Worm (Caenorhabditis elegans): ENCODE results near the gene F27E5.3.

F27E5.3 gene

ce11 chrII:10127389-10127788 lies 16.6 kb downstream of the F27E5.3 start, which contains the start of gene F27E5.8:
F27E5.8 (minus strand) TSS chrII:10127489.
- TF ChIP-seq ets-7 (tag; optimal IDR thresholded peaks at IDR 0.05) (no peak), scrt-1 (GFP tag; IDR thresholded peaks at IDR 0.05) (no peak), hmbx-1 (tag; optimal IDR thresholded peaks at IDR 0.05) (no peak), aly-1 (tag; optimal IDR thresholded peaks at IDR 0.05) (no peak), hnd-1 (tag; optimal IDR thresholded peaks at IDR 0.05) (no peak), tbx-11 (GFP tag; IDR thresholded peaks at IDR 0.05) (no peak), ama-1 (optimal IDR thresholded peaks at IDR 0.05) (no peak), pes-1 (GFP tag; IDR thresholded peaks at IDR 0.05) (no peak), sea-1 (GFP tag; conservative IDR thresholded peaks at IDR 0.05) (no peak), ceh-36 (tag; optimal IDR thresholded peaks at IDR 0.05) (no peak), F13C5.2 (tag; optimal IDR thresholded peaks at IDR 0.05) (no peak), B0310.2 (tag; optimal IDR thresholded peaks at IDR 0.05) (no peak), tbx-37 (GFP tag; conservative IDR thresholded peaks at IDR 0.05) (no peak), tra-4 (tag; optimal IDR thresholded peaks at IDR 0.05) (no peak), ceh-13 (GFP tag; optimal IDR thresholded peaks at IDR 0.05) (no peak), hmg-4 (GFP tag; optimal IDR thresholded peaks at IDR 0.05) (no peak)

ce11 chrII:10122465-10122864 lies 21.5 kb downstream of the F27E5.3 start, which contains the start of gene F27E5.7:
F27E5.7 (plus strand) TSS chrII:10122765.
- TF ChIP-seq aly-1 (tag; optimal IDR thresholded peaks at IDR 0.05) (no peak), ets-7 (tag; optimal IDR thresholded peaks at IDR 0.05) (no peak), ceh-13 (GFP tag; optimal IDR thresholded peaks at IDR 0.05) (no peak), B0310.2 (tag; optimal IDR thresholded peaks at IDR 0.05) (no peak), hnd-1 (tag; optimal IDR thresholded peaks at IDR 0.05) (no peak), tra-4 (tag; optimal IDR thresholded peaks at IDR 0.05) (no peak), tbx-37 (GFP tag; conservative IDR thresholded peaks at IDR 0.05) (no peak), pes-1 (GFP tag; IDR thresholded peaks at IDR 0.05) (no peak), sea-1 (GFP tag; conservative IDR thresholded peaks at IDR 0.05) (no peak), tbx-11 (GFP tag; IDR thresholded peaks at IDR 0.05) (no peak), F13C5.2 (tag; optimal IDR thresholded peaks at IDR 0.05) (no peak)

ce11 chrII:10121725-10122124 lies 22.3 kb downstream of the F27E5.3 start, which contains the start of gene lov-1:
lov-1 (minus strand) TSS chrII:10121825.
- no peak for TF ChIP-seq aly-1 (tag; optimal IDR thresholded peaks at IDR 0.05)
- no peak for TF ChIP-seq tbx-37 (GFP tag; conservative IDR thresholded peaks at IDR 0.05)
- TF ChIP-seq flt-1 (GFP tag; IDR thresholded peaks at IDR 0.05): no peak
- TF ChIP-seq hmbx-1 (tag; optimal IDR thresholded peaks at IDR 0.05): no peak
- no peak for TF ChIP-seq scrt-1 (GFP tag; IDR thresholded peaks at IDR 0.05)
- TF ChIP-seq ceh-13 (GFP tag; optimal IDR thresholded peaks at IDR 0.05): no peak
- TF ChIP-seq B0310.2 (tag; optimal IDR thresholded peaks at IDR 0.05): no peak
- TF ChIP-seq tbx-11 (GFP tag; IDR thresholded peaks at IDR 0.05): no peak
- TF ChIP-seq pes-1 (GFP tag; IDR thresholded peaks at IDR 0.05): no peak

- TF ChIP-seq flt-1 (GFP tag; IDR thresholded peaks at IDR 0.05) (no peak), tbx-37 (GFP tag; conservative IDR thresholded peaks at IDR 0.05) (no peak)
Observed at ce11 chrII:10116690-10117089, 27.3 kb downstream of the F27E5.3 start.

ce11 chrII:10108377-10108776 lies 35.6 kb downstream of the F27E5.3 start, which contains the start of the genes ZK945.7 and ZK945.8:
ZK945.7 (minus strand) TSS chrII:10108477.
ZK945.8 (plus strand) TSS chrII:10108651.
- no peak for TF ChIP-seq ceh-13 (GFP tag; optimal IDR thresholded peaks at IDR 0.05)
- TF ChIP-seq hmbx-1 (tag; optimal IDR thresholded peaks at IDR 0.05): no peak
- TF ChIP-seq tbx-11 (GFP tag; IDR thresholded peaks at IDR 0.05): no peak
- TF ChIP-seq tbx-37 (GFP tag; conservative IDR thresholded peaks at IDR 0.05): no peak
- TF ChIP-seq sea-1 (GFP tag; conservative IDR thresholded peaks at IDR 0.05): no peak
- TF ChIP-seq hnd-1 (tag; optimal IDR thresholded peaks at IDR 0.05): no peak
- no peak for TF ChIP-seq scrt-1 (GFP tag; IDR thresholded peaks at IDR 0.05)
- TF ChIP-seq hmg-4 (GFP tag; optimal IDR thresholded peaks at IDR 0.05): no peak
- TF ChIP-seq B0310.2 (tag; optimal IDR thresholded peaks at IDR 0.05): no peak
- TF ChIP-seq ama-1 (optimal IDR thresholded peaks at IDR 0.05): no peak
- no peak for TF ChIP-seq pes-1 (GFP tag; IDR thresholded peaks at IDR 0.05)
- no peak for TF ChIP-seq ceh-36 (tag; optimal IDR thresholded peaks at IDR 0.05)
- no peak for TF ChIP-seq ets-7 (tag; optimal IDR thresholded peaks at IDR 0.05)
- TF ChIP-seq flt-1 (GFP tag; IDR thresholded peaks at IDR 0.05): no peak
- no peak for TF ChIP-seq aly-1 (tag; optimal IDR thresholded peaks at IDR 0.05)
- no peak for TF ChIP-seq tra-4 (tag; optimal IDR thresholded peaks at IDR 0.05)
- TF ChIP-seq F13C5.2 (tag; optimal IDR thresholded peaks at IDR 0.05): no peak

- no peak for TF ChIP-seq F13C5.2 (tag; optimal IDR thresholded peaks at IDR 0.05)
- no peak for TF ChIP-seq flt-1 (GFP tag; IDR thresholded peaks at IDR 0.05)
- TF ChIP-seq tbx-37 (GFP tag; conservative IDR thresholded peaks at IDR 0.05): no peak
- TF ChIP-seq hmg-4 (GFP tag; optimal IDR thresholded peaks at IDR 0.05): no peak
- TF ChIP-seq scrt-1 (GFP tag; IDR thresholded peaks at IDR 0.05): no peak
- TF ChIP-seq tra-4 (tag; optimal IDR thresholded peaks at IDR 0.05): no peak
- no peak for TF ChIP-seq B0310.2 (tag; optimal IDR thresholded peaks at IDR 0.05)
- no peak for TF ChIP-seq ama-1 (optimal IDR thresholded peaks at IDR 0.05)
- TF ChIP-seq hnd-1 (tag; optimal IDR thresholded peaks at IDR 0.05): no peak
- TF ChIP-seq aly-1 (tag; optimal IDR thresholded peaks at IDR 0.05): no peak
- no peak for TF ChIP-seq ceh-13 (GFP tag; optimal IDR thresholded peaks at IDR 0.05)
- no peak for TF ChIP-seq sea-1 (GFP tag; conservative IDR thresholded peaks at IDR 0.05)
- no peak for TF ChIP-seq pes-1 (GFP tag; IDR thresholded peaks at IDR 0.05)
- TF ChIP-seq ceh-36 (tag; optimal IDR thresholded peaks at IDR 0.05): no peak
- TF ChIP-seq tbx-11 (GFP tag; IDR thresholded peaks at IDR 0.05): no peak
- no peak for TF ChIP-seq ets-7 (tag; optimal IDR thresholded peaks at IDR 0.05)
- no peak for TF ChIP-seq hmbx-1 (tag; optimal IDR thresholded peaks at IDR 0.05)
Observed at ce11 chrII:10106870-10107269, 37.1 kb downstream of the F27E5.3 start, which contains the start of gene ZK945.6. ZK945.6 (minus strand) TSS chrII:10106970.

ce11 chrII:10105604-10106003 lies 38.4 kb downstream of the F27E5.3 start, which contains the start of gene ZK945.4:
ZK945.4 (minus strand) TSS chrII:10105704.
- TF ChIP-seq aly-1 (tag; optimal IDR thresholded peaks at IDR 0.05) (no peak), tra-4 (tag; optimal IDR thresholded peaks at IDR 0.05) (no peak), sea-1 (GFP tag; conservative IDR thresholded peaks at IDR 0.05) (no peak), ceh-36 (tag; optimal IDR thresholded peaks at IDR 0.05) (no peak), B0310.2 (tag; optimal IDR thresholded peaks at IDR 0.05) (no peak), ama-1 (optimal IDR thresholded peaks at IDR 0.05) (no peak), scrt-1 (GFP tag; IDR thresholded peaks at IDR 0.05) (no peak), ceh-13 (GFP tag; optimal IDR thresholded peaks at IDR 0.05) (no peak), hmg-4 (GFP tag; optimal IDR thresholded peaks at IDR 0.05) (no peak), hnd-1 (tag; optimal IDR thresholded peaks at IDR 0.05) (no peak), hmbx-1 (tag; optimal IDR thresholded peaks at IDR 0.05) (no peak), F13C5.2 (tag; optimal IDR thresholded peaks at IDR 0.05) (no peak), tbx-11 (GFP tag; IDR thresholded peaks at IDR 0.05) (no peak), pes-1 (GFP tag; IDR thresholded peaks at IDR 0.05) (no peak), ets-7 (tag; optimal IDR thresholded peaks at IDR 0.05) (no peak), flt-1 (GFP tag; IDR thresholded peaks at IDR 0.05) (no peak), tbx-37 (GFP tag; conservative IDR thresholded peaks at IDR 0.05) (no peak)

Data from whole organism, early embryonic.